Fruit fly (Drosophila melanogaster): ENCODE measurements around the gene MKP-4.

DNA sequence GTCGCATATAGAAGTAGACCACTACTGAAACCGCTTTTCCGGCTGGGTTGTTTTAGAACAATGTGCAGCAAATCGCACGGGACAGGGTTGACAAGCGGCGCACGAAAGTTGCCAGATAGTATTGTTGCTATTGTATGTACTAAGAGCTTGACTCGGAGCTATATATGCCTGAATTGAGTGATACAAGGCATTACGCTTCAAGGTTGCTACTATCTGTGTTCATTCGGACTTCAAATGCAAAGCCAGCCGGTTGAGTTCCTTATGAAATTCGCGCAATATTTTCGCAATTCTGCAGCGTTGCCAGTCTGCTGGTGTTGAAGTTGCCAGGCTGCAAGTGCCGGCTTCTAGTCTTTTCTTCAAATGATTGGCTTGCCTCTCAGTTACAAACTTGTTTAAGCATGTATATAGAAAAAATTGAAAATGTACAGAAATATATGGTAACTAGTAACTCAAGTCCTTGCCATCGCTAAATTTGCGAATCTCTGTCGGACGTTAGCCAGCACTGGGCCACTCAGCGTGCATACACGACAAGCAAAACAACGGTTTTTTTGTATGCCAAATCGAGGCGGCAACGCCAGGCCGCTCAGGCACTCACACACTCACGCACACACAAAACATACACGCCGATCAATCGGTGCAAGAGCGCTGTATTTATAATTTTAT lies 29.0 kb downstream of the MKP-4 start, which contains the start of the genes Ranbp21 and Elys:
- TF ChIP-seq Hnf4 (GFP tag; optimal IDR thresholded peaks at IDR 0.05), result no peak
- no peak for TF ChIP-seq OdsH (GFP tag; optimal IDR thresholded peaks at IDR 0.05)
- TF ChIP-seq h (GFP tag; optimal IDR thresholded peaks at IDR 0.05), result no peak
- TF ChIP-seq Abd-B (GFP tag; optimal IDR thresholded peaks at IDR 0.05), result no peak
- no peak for TF ChIP-seq dmrt93B (GFP tag; optimal IDR thresholded peaks at IDR 0.05)
- no peak for TF ChIP-seq GATAd (GFP tag; optimal IDR thresholded peaks at IDR 0.05)
- TF ChIP-seq Vsx2 (GFP tag; optimal IDR thresholded peaks at IDR 0.05; ENCODE audit: partially characterized antibody), result no peak

All from whole organism, wandering third instar larva.